Fruit fly (Drosophila melanogaster) whole organism, embryonic: Measurements from ENCODE around the gene CG5107.

Source experiments
- CG10321 ChIP-seq: fragments of 200-800 bp; sonication (Bioruptor generic); IDR thresholded peaks from 2 replicates; pipeline ENCODE4 v1.3.6; 2022; ENCODE audit warnings: missing biosample characterization, missing genetic modification characterization
- CG10366 ChIP-seq: fragments of 200-800 bp; sonication (Bioruptor generic); IDR thresholded peaks from 2 replicates; pipeline ENCODE4 v1.3.6; 2022; ENCODE audit warnings: missing biosample characterization, missing genetic modification characterization
- CG10654 ChIP-seq: fragments of 200-800 bp; sonication (Bioruptor generic); optimal IDR thresholded peaks from 2 replicates; lab custom pipeline; 2016; ENCODE audit warnings: missing biosample characterization, missing genetic modification characterization
- CG11695 ChIP-seq: fragments of 200-800 bp; sonication (Bioruptor generic); IDR thresholded peaks from 3 replicates; pipeline ENCODE4 v1.3.6; 2022; ENCODE audit warnings: missing biosample characterization, missing genetic modification characterization
- CG11696 ChIP-seq: fragments of 200-800 bp; sonication (Bioruptor generic); IDR thresholded peaks from 2 replicates; pipeline ENCODE4 v1.3.6; 2022; ENCODE audit warnings: missing biosample characterization, missing genetic modification characterization
- CG11723 ChIP-seq: fragments of 200-800 bp; sonication (Bioruptor generic); optimal IDR thresholded peaks from 2 replicates; lab custom pipeline; 2017; ENCODE audit warnings: missing biosample characterization, mild to moderate bottlenecking, missing genetic modification characterization
- CG12236 ChIP-seq: fragments of 200-800 bp; sonication (Bioruptor generic); optimal IDR thresholded peaks from 2 replicates; lab custom pipeline; 2016; ENCODE audit warnings: missing biosample characterization, missing genetic modification characterization
- CG12659 ChIP-seq: fragments of 200-800 bp; sonication (Bioruptor generic); optimal IDR thresholded peaks from 3 replicates; lab custom pipeline; 2017; ENCODE audit warnings: mild to moderate bottlenecking, missing biosample characterization, missing genetic modification reagents, missing genetic modification characterization
- CG13296 ChIP-seq: fragments of 200-800 bp; sonication (Bioruptor generic); optimal IDR thresholded peaks from 3 replicates; lab custom pipeline; 2018; ENCODE audit warnings: missing biosample characterization, mild to moderate bottlenecking, missing genetic modification characterization
- CG14667 ChIP-seq: fragments of 200-800 bp; sonication (Bioruptor generic); IDR thresholded peaks from 2 replicates; pipeline ENCODE4 v1.3.6; 2022; ENCODE audit warnings: missing biosample characterization, missing genetic modification characterization
- CG16815 ChIP-seq: fragments of 200-800 bp; sonication (Bioruptor generic); optimal IDR thresholded peaks from 3 replicates; lab custom pipeline; 2017; ENCODE audit warnings: missing biosample characterization, mild to moderate bottlenecking, missing genetic modification characterization
- CG18599 ChIP-seq: fragments of 200-800 bp; sonication (Bioruptor generic); optimal IDR thresholded peaks from 3 replicates; lab custom pipeline; 2017; ENCODE audit warnings: missing biosample characterization, missing genetic modification characterization, mild to moderate bottlenecking, moderate library complexity, missing genetic modification reagents
- CG2712 ChIP-seq: fragments of 200-800 bp; optimal IDR thresholded peaks from 3 replicates; lab custom pipeline; 2019; ENCODE audit warnings: missing biosample characterization, mild to moderate bottlenecking, missing genetic modification characterization, moderate library complexity
- CG30403 ChIP-seq: fragments of 200-800 bp; sonication (Bioruptor generic); optimal IDR thresholded peaks from 3 replicates; lab custom pipeline; 2016; ENCODE audit warnings: missing biosample characterization, missing genetic modification characterization
- CG31441 ChIP-seq: fragments of 200-800 bp; sonication (Bioruptor generic); IDR thresholded peaks from 2 replicates; pipeline ENCODE4 v1.3.6; 2022; ENCODE audit warnings: missing biosample characterization, missing genetic modification characterization
- CG3407 ChIP-seq: fragments of 200-800 bp; sonication (Bioruptor generic); optimal IDR thresholded peaks from 2 replicates; lab custom pipeline; 2018; ENCODE audit warnings: missing biosample characterization, mild to moderate bottlenecking, missing genetic modification characterization
- CG3995 ChIP-seq: fragments of 200-800 bp; sonication (Bioruptor generic); optimal IDR thresholded peaks from 3 replicates; lab custom pipeline; 2016; ENCODE audit warnings: missing biosample characterization, missing genetic modification characterization
- CG42726 ChIP-seq: fragments of 200-800 bp; sonication (Bioruptor generic); IDR thresholded peaks from 2 replicates; pipeline ENCODE4 v1.3.6; 2022; ENCODE audit warnings: missing biosample characterization, missing genetic modification characterization; ENCODE audit not compliant: partially characterized antibody
- CG4820 ChIP-seq: fragments of 200-800 bp; sonication (Bioruptor generic); optimal IDR thresholded peaks from 3 replicates; lab custom pipeline; 2016; ENCODE audit warnings: missing biosample characterization, missing genetic modification characterization
- CG6765 ChIP-seq: fragments of 200-800 bp; sonication (Bioruptor generic); optimal IDR thresholded peaks from 3 replicates; lab custom pipeline; 2017; ENCODE audit warnings: missing biosample characterization, mild to moderate bottlenecking, missing genetic modification characterization
- CG8478 ChIP-seq: fragments of >200 bp; optimal IDR thresholded peaks from 2 replicates; lab custom pipeline; 2018
- E2f1 ChIP-seq: fragments of 200-800 bp; sonication (Bioruptor generic); IDR thresholded peaks from 2 replicates; pipeline ENCODE4 v1.3.6; 2022; ENCODE audit warnings: missing biosample characterization, missing genetic modification characterization
- Ets65A ChIP-seq: fragments of 200-800 bp; sonication (Bioruptor generic); peaks from one replicate; lab custom pipeline; 2016; ENCODE audit warnings: missing biosample characterization, missing genetic modification characterization
- HHEX ChIP-seq: fragments of 200-800 bp; sonication (Bioruptor generic); optimal IDR thresholded peaks from 3 replicates; lab custom pipeline; 2017; ENCODE audit warnings: missing biosample characterization, mild to moderate bottlenecking, missing genetic modification characterization, missing genetic modification reagents
- HLH3B ChIP-seq: fragments of 200-800 bp; sonication (Bioruptor generic); IDR thresholded peaks from 2 replicates; pipeline ENCODE4 v1.3.6; 2022; ENCODE audit warnings: missing biosample characterization, missing genetic modification characterization
- MBD-R2 ChIP-seq: fragments of 200-800 bp; sonication (Bioruptor generic); IDR thresholded peaks from 2 replicates; pipeline ENCODE4 v1.3.6; 2022; ENCODE audit warnings: missing biosample characterization, missing genetic modification characterization
- Side ChIP-seq: fragments of 200-800 bp; sonication (Bioruptor generic); optimal IDR thresholded peaks from 2 replicates; lab custom pipeline; 2016; ENCODE audit warnings: missing biosample characterization, missing genetic modification characterization
- Taf1 ChIP-seq: fragments of 200-800 bp; sonication (Bioruptor generic); IDR thresholded peaks from 2 replicates; pipeline ENCODE4 v1.3.6; 2022; ENCODE audit warnings: missing biosample characterization, missing genetic modification characterization
- ab ChIP-seq: fragments of 200-800 bp; sonication (Bioruptor generic); optimal IDR thresholded peaks from 2 replicates; lab custom pipeline; 2016; ENCODE audit warnings: missing biosample characterization, missing genetic modification characterization
- ato ChIP-seq: fragments of 200-800 bp; sonication (Bioruptor generic); IDR thresholded peaks from 2 replicates; pipeline ENCODE4 v1.3.6; 2022; ENCODE audit warnings: missing biosample characterization, missing genetic modification characterization; ENCODE audit not compliant: partially characterized antibody
- bcd ChIP-seq: fragments of 200-800 bp; sonication (Bioruptor generic); optimal IDR thresholded peaks from 2 replicates; lab custom pipeline; 2017; ENCODE audit warnings: missing biosample characterization, mild to moderate bottlenecking, missing genetic modification characterization
- btn ChIP-seq: fragments of 200-800 bp; sonication (Bioruptor generic); optimal IDR thresholded peaks from 2 replicates; lab custom pipeline; 2016; ENCODE audit warnings: missing biosample characterization, missing genetic modification characterization
- chm ChIP-seq: fragments of 200-800 bp; sonication (Bioruptor generic); IDR thresholded peaks from 2 replicates; pipeline ENCODE4 v1.3.6; 2022; ENCODE audit warnings: missing biosample characterization, missing genetic modification characterization
- ci ChIP-seq: fragments of 200-800 bp; sonication (Bioruptor generic); IDR thresholded peaks from 3 replicates; pipeline ENCODE4 v1.3.6; 2022; ENCODE audit warnings: missing biosample characterization, missing genetic modification characterization
- cwo ChIP-seq: fragments of 200-800 bp; sonication (Bioruptor generic); optimal IDR thresholded peaks from 3 replicates; lab custom pipeline; 2017; ENCODE audit warnings: missing biosample characterization, missing genetic modification characterization, mild to moderate bottlenecking, moderate library complexity, missing genetic modification reagents
- danr ChIP-seq: fragments of 200-800 bp; sonication (Bioruptor generic); IDR thresholded peaks from 2 replicates; pipeline ENCODE4 v1.3.6; 2022; ENCODE audit warnings: missing biosample characterization, missing genetic modification characterization
- emc ChIP-seq: fragments of 200-800 bp; sonication (Bioruptor generic); optimal IDR thresholded peaks from 2 replicates; lab custom pipeline; 2016; ENCODE audit warnings: missing biosample characterization, missing genetic modification characterization
- ftz-f1 ChIP-seq: fragments of 200-800 bp; sonication (Bioruptor generic); optimal IDR thresholded peaks from 2 replicates; lab custom pipeline; 2016; ENCODE audit warnings: missing biosample characterization, missing genetic modification characterization
- gsb-n ChIP-seq: fragments of 200-800 bp; sonication (Bioruptor generic); optimal IDR thresholded peaks from 3 replicates; lab custom pipeline; 2018; ENCODE audit warnings: missing biosample characterization, mild to moderate bottlenecking, missing genetic modification characterization
- ham ChIP-seq: fragments of 200-800 bp; sonication (Bioruptor generic); IDR thresholded peaks from 2 replicates; pipeline ENCODE4 v1.3.6; 2022; ENCODE audit warnings: missing biosample characterization, missing genetic modification characterization
- jumu ChIP-seq: fragments of 200-800 bp; sonication (Bioruptor generic); optimal IDR thresholded peaks from 3 replicates; lab custom pipeline; 2016; ENCODE audit warnings: missing biosample characterization, missing genetic modification characterization
- mld ChIP-seq: fragments of 200-800 bp; sonication (Bioruptor generic); IDR thresholded peaks from 3 replicates; pipeline ENCODE4 v1.3.6; 2022; ENCODE audit warnings: missing biosample characterization, missing genetic modification characterization; ENCODE audit not compliant: partially characterized antibody
- pnt ChIP-seq: fragments of 200-800 bp; sonication (Bioruptor generic); optimal IDR thresholded peaks from 3 replicates; lab custom pipeline; 2016; ENCODE audit warnings: missing biosample characterization, missing genetic modification characterization
- prd ChIP-seq, 3 experiments: fragments of >200 bp in 2 of 3; fragments of 200-800 bp in 1 of 3; sonication (Bioruptor generic) in 1 of 3; optimal IDR thresholded peaks in 2 of 3; IDR thresholded peaks in 1 of 3; 2 replicates in 2 of 3; 3 replicates in 1 of 3; pipeline versions ENCODE4 v1.3.6 to Lab custom; 2017 to 2022; ENCODE audit warnings: missing biosample characterization in 1 of 3, missing genetic modification characterization in 1 of 3
- rib ChIP-seq: fragments of 200-800 bp; sonication (Bioruptor generic); IDR thresholded peaks from 2 replicates; pipeline ENCODE4 v1.3.6; 2022; ENCODE audit warnings: missing biosample characterization, missing genetic modification characterization
- sens-2 ChIP-seq: fragments of 200-800 bp; sonication (Bioruptor generic); IDR thresholded peaks from 2 replicates; pipeline ENCODE4 v1.3.6; 2022; ENCODE audit warnings: missing biosample characterization, missing genetic modification characterization
- sqz ChIP-seq: fragments of 200-800 bp; sonication (Bioruptor generic); optimal IDR thresholded peaks from 3 replicates; lab custom pipeline; 2018; ENCODE audit warnings: missing biosample characterization, mild to moderate bottlenecking, missing genetic modification characterization
- tll ChIP-seq, 2 experiments: fragments of 200-800 bp in 1 of 2; fragments of >200 bp in 1 of 2; sonication (Bioruptor generic) in 1 of 2; optimal IDR thresholded peaks; 2 replicates each; lab custom pipeline; 2017 to 2019; ENCODE audit warnings: missing biosample characterization in 2 of 2, missing genetic modification characterization in 2 of 2, mild to moderate bottlenecking in 1 of 2, moderate library complexity in 1 of 2

The CG5107 gene

dm6 chr3R:25490778-25491664 lies 14.0 kb upstream of the CG5107 start, which contains the start of the genes Gnpat and CG5112 (continued):
- TF ChIP-seq CG18599 (GFP tag; lab: Kevin White, UChicago) (peak; percentile 50), emc (GFP tag; lab: Kevin White, UChicago) (no peak), rib (GFP tag; lab: Robert Waterston, UW) (peak; percentile 26; the same call in 1 of the 2 replicates), chm (GFP tag; lab: Robert Waterston, UW) (peak; percentile 90), ham (GFP tag; lab: Robert Waterston, UW) (peak; percentile 19; the same call in 1 of the 2 replicates), CG30403 (GFP tag; lab: Kevin White, UChicago) (peak; percentile 82), prd (optimal IDR thresholded peaks at IDR 0.05; lab: Kevin White, UChicago) (no peak), prd (GFP tag; IDR thresholded peaks at IDR 0.05; lab: Robert Waterston, UW) (peak; percentile 79), danr (GFP tag; lab: Robert Waterston, UW) (peak; percentile 45), CG31441 (0 out of 2 replicates have a peak, but pooled peaks have one; percentile 40), CG11723 (no peak), MBD-R2 (peak; percentile 80), HLH3B (GFP tag; lab: Robert Waterston, UW) (peak; percentile 70), CG10654 (GFP tag; lab: Kevin White, UChicago) (peak; percentile 11), CG10366 (peak; percentile 73), CG11696 (GFP tag; lab: Robert Waterston, UW) (no peak), CG3407 (GFP tag; lab: Kevin White, UChicago) (no peak), CG42726 (GFP tag; lab: Robert Waterston, UW) (peak; percentile 55; the same call in 1 of the 2 replicates), CG2712 (tag; lab: Kevin White, UChicago) (peak; percentile 67), tll (GFP tag; optimal IDR thresholded peaks at IDR 0.05; lab: Kevin White, UChicago) (no peak), E2f1 (GFP tag; lab: Robert Waterston, UW) (peak; percentile 59), CG11695 (peak; percentile 19; the same call in 1 of the 3 replicates), btn (GFP tag; lab: Kevin White, UChicago) (no peak), cwo (GFP tag; lab: Kevin White, UChicago) (no peak), CG3995 (GFP tag; lab: Kevin White, UChicago) (peak; percentile 67), CG14667 (no peak), Ets65A (GFP tag; lab: Kevin White, UChicago) (peak; percentile 96), CG10321 (GFP tag; lab: Robert Waterston, UW) (no peak), Taf1 (GFP tag; lab: Robert Waterston, UW) (peak; percentile 47; the same call in 1 of the 2 replicates), ato (GFP tag; lab: Robert Waterston, UW) (peak; percentile 76), CG16815 (no peak), ab (no peak), CG8478 (lab: Kevin White, UChicago) (no peak), HHEX (peak; percentile 36), ci (peak; percentile 92), ftz-f1 (GFP tag; lab: Kevin White, UChicago) (peak; percentile 61), bcd (GFP tag; lab: Kevin White, UChicago) (peak; percentile 43), CG12659 (GFP tag; lab: Kevin White, UChicago) (peak; percentile 66), mld (GFP tag; lab: Robert Waterston, UW) (peak; percentile 41; the same call in 1 of the 3 replicates), Side (GFP tag; lab: Kevin White, UChicago) (no peak), pnt (GFP tag; lab: Kevin White, UChicago) (no peak), gsb-n (peak; percentile 20), CG6765 (GFP tag; lab: Kevin White, UChicago) (no peak), CG12236 (GFP tag; lab: Kevin White, UChicago) (no peak), sens-2 (no peak), sqz (GFP tag; lab: Kevin White, UChicago) (peak; percentile 39), CG13296 (GFP tag; lab: Kevin White, UChicago) (peak; percentile 56), CG4820 (GFP tag; lab: Kevin White, UChicago) (peak; percentile 27), jumu (GFP tag; lab: Kevin White, UChicago) (no peak)
